Fruit fly (Drosophila melanogaster): ENCODE measurements around the gene ppk5.

DNA sequence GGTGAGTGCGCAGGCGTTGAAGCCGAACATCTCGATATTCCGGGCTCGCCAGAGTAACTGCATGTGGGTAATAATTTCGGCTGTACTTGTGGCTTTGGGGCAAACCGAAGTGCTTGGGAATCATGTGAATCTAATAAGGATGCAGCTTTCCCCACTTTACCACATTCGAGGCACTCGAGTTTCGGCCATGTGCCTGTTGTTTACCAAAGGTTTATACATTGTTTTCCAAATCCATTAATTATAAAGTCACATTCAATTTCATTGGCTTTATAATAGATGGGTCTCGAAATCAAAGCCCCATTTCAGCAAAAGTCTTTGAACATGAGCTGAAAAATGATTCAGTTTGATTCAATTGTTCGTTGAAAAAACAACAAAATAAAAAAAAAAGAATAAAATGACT is 30.7 kb downstream of the ppk5 start, which contains the start of gene CG7634:
- TF ChIP-seq CG8478 (optimal IDR thresholded peaks at IDR 0.05): no peak
- TF ChIP-seq psq (optimal IDR thresholded peaks at IDR 0.05): no peak
- TF ChIP-seq pan (optimal IDR thresholded peaks at IDR 0.05): no peak
- TF ChIP-seq usp (GFP tag; optimal IDR thresholded peaks at IDR 0.05): no peak
- TF ChIP-seq Dll (optimal IDR thresholded peaks at IDR 0.05): no peak
- no peak for TF ChIP-seq EcR (GFP tag; optimal IDR thresholded peaks at IDR 0.05)

All from whole organism.